Fruit fly (Drosophila melanogaster) whole organism, prepupa: ENCODE data around the gene app.

Source experiments
- CG10669 ChIP-seq: fragments of 200-800 bp; sonication (Bioruptor generic); optimal IDR thresholded peaks from 3 replicates; lab custom pipeline; 2018; ENCODE audit warnings: missing biosample characterization, mild to moderate bottlenecking, missing genetic modification characterization, moderate library complexity
- CG16779 ChIP-seq: fragments of 200-800 bp; sonication (Bioruptor generic); optimal IDR thresholded peaks from 3 replicates; lab custom pipeline; 2017; ENCODE audit warnings: missing biosample characterization, mild to moderate bottlenecking, missing genetic modification characterization
- CG34406 ChIP-seq: fragments of 200-800 bp; sonication (Bioruptor generic); optimal IDR thresholded peaks from 3 replicates; lab custom pipeline; 2016; ENCODE audit warnings: missing biosample characterization, missing genetic modification characterization
- CG4318 ChIP-seq: fragments of 200-800 bp; sonication (Bioruptor generic); optimal IDR thresholded peaks from 3 replicates; lab custom pipeline; 2017; ENCODE audit warnings: missing biosample characterization, mild to moderate bottlenecking, missing genetic modification characterization
- CG6276 ChIP-seq: fragments of 200-800 bp; sonication (Bioruptor generic); optimal IDR thresholded peaks from 2 replicates; lab custom pipeline; 2017; ENCODE audit warnings: missing biosample characterization, mild to moderate bottlenecking, missing genetic modification characterization
- CG6792 ChIP-seq: fragments of 200-800 bp; sonication (Bioruptor generic); optimal IDR thresholded peaks from 3 replicates; lab custom pipeline; 2016; ENCODE audit warnings: missing biosample characterization, missing genetic modification characterization
- Eip75B ChIP-seq: fragments of 200-800 bp; sonication (Bioruptor generic); optimal IDR thresholded peaks from 3 replicates; lab custom pipeline; 2016; ENCODE audit warnings: missing biosample characterization, missing genetic modification characterization
- Eip93F ChIP-seq: fragments of 200-800 bp; sonication (Bioruptor generic); optimal IDR thresholded peaks from 2 replicates; lab custom pipeline; 2016; ENCODE audit warnings: missing biosample characterization, mild to moderate bottlenecking, missing genetic modification characterization
- Hr4 ChIP-seq: fragments of 200-800 bp; sonication (Bioruptor generic); optimal IDR thresholded peaks from 3 replicates; lab custom pipeline; 2016; ENCODE audit warnings: missing biosample characterization, missing genetic modification characterization
- Met ChIP-seq: fragments of 200-800 bp; sonication (Bioruptor generic); optimal IDR thresholded peaks from 3 replicates; lab custom pipeline; 2016; ENCODE audit warnings: missing biosample characterization, missing genetic modification characterization
- Sox15 ChIP-seq: fragments of 200-800 bp; sonication (Bioruptor generic); optimal IDR thresholded peaks from 3 replicates; lab custom pipeline; 2016; ENCODE audit warnings: missing biosample characterization, missing genetic modification characterization
- achi ChIP-seq: fragments of 200-800 bp; sonication (Bioruptor generic); optimal IDR thresholded peaks from 3 replicates; lab custom pipeline; 2016; ENCODE audit warnings: missing biosample characterization, missing genetic modification characterization
- cyc ChIP-seq: fragments of 200-800 bp; sonication (Bioruptor generic); optimal IDR thresholded peaks from 3 replicates; lab custom pipeline; 2016; ENCODE audit warnings: missing biosample characterization, missing genetic modification characterization
- dac ChIP-seq: fragments of 200-800 bp; sonication (Bioruptor generic); optimal IDR thresholded peaks from 2 replicates; lab custom pipeline; 2017; ENCODE audit warnings: missing biosample characterization, mild to moderate bottlenecking, missing genetic modification characterization
- dsx ChIP-seq: fragments of 200-800 bp; optimal IDR thresholded peaks from 3 replicates; lab custom pipeline; 2019; ENCODE audit warnings: missing biosample characterization, mild to moderate bottlenecking, missing genetic modification characterization, moderate library complexity; ENCODE audit not compliant: poor library complexity, severe bottlenecking
- fkh ChIP-seq: fragments of 200-800 bp; sonication (Bioruptor generic); optimal IDR thresholded peaks from 3 replicates; lab custom pipeline; 2017; ENCODE audit warnings: missing biosample characterization, mild to moderate bottlenecking, missing genetic modification characterization, moderate library complexity
- lz ChIP-seq: fragments of 200-800 bp; sonication (Bioruptor generic); optimal IDR thresholded peaks from 3 replicates; lab custom pipeline; 2016; ENCODE audit warnings: missing biosample characterization, missing genetic modification characterization

The app gene

DNA sequence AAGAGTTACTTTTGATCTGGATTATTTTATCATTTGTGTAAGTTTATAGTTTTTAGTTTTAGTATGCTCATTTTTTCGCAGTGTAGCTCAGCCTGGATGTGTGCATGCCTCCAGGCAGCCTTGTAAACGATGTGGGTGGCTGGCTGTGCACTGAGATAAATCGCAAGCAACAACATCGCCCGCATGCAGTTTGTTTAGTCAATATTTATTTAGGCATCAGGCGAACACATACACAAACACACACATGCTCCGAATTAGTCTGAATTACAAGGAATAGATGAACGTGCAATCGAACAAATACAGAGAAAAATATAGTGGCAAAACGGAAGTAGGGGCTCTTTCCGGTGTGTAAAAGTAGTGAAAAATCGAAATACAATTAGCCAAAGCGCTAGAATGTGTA is 103.6 kb downstream of the app start:
- TF ChIP-seq fkh (GFP tag; lab: Kevin White, UChicago) (no peak), lz (GFP tag; lab: Kevin White, UChicago) (no peak), CG6276 (GFP tag; lab: Kevin White, UChicago) (no peak), Hr4 (GFP tag; lab: Kevin White, UChicago) (no peak)

DNA sequence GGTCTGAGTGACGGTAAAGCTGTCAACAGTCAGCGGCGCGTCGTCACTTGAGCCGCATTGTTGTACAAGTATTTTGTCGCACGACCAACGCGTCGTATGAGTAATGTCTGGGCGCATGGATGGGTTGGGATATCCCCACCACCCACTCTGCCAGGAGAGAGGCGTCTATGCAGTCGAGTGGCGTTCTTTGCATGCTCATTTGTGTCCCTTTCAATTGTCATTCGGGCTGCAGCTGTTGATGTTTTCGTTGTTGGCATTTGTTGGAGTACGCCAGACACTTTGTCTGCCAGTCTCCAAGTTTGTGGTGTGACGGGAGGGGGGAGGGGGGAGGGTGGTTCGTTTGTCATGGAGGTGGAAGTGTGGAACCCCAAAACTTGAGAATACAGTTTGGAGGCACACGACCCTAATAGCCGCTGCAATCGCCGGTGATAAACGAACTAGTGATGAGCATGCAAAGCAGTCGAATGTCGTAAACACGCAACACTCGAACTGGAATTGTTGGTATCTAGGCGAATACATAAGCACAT is 104.4 kb downstream of the app start:
- TF ChIP-seq Met (GFP tag; lab: Kevin White, UChicago) (no peak), CG16779 (tag; lab: Kevin White, UChicago) (no peak), Eip93F (GFP tag; lab: Kevin White, UChicago) (no peak), dac (GFP tag; lab: Kevin White, UChicago) (no peak), cyc (GFP tag; lab: Kevin White, UChicago) (no peak), Eip75B (GFP tag; lab: Kevin White, UChicago) (no peak), CG34406 (GFP tag; lab: Kevin White, UChicago) (no peak), CG10669 (GFP tag; lab: Kevin White, UChicago) (no peak), CG6792 (GFP tag; lab: Kevin White, UChicago) (no peak), dsx (GFP tag; lab: Kevin White, UChicago) (no peak), CG4318 (GFP tag; lab: Kevin White, UChicago) (no peak), Sox15 (GFP tag; lab: Kevin White, UChicago) (no peak), Hr4 (GFP tag; lab: Kevin White, UChicago) (no peak), achi (GFP tag; lab: Kevin White, UChicago) (no peak)
- TF ChIP-seq, all 60 proteins: peak for 0
